Worm (Caenorhabditis elegans): Measurements from ENCODE around the gene atg-16.1.

The atg-16.1 gene

DNA sequence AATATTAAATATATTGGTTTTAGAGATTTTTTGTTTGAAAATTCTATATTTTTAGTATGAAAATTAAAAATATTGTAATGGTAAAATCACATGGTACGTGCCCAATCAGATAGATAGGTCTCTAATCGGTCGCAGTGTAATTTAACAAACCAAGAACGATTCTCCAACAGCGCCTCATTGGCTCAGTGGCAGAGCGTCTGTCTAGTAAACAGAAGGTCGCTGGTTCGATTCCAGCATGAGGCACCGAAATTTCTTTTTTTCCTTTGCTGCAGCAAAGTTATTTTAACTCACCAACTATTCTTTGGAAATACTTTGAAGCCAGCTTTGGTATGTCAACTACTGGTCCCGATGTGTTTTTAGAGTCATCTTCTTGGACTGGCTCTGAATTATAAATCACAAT, 17.4 kb downstream of the atg-16.1 start (continued):
- TF ChIP-seq sptf-2 (GFP tag; optimal IDR thresholded peaks at IDR 0.05) (no peak), F57C9.4 (tag; optimal IDR thresholded peaks at IDR 0.05) (no peak), ekl-4 (GFP tag; IDR thresholded peaks at IDR 0.05) (0 out of 2 replicates have a peak, but pooled peaks have one; percentile 58), lir-1 (GFP tag; conservative IDR thresholded peaks at IDR 0.05) (0 out of 2 replicates have a peak, but pooled peaks have one; percentile 19), ceh-100 (GFP tag; IDR thresholded peaks at IDR 0.05) (no peak), ztf-22 (GFP tag; optimal IDR thresholded peaks at IDR 0.05) (no peak), fkh-3 (tag; optimal IDR thresholded peaks at IDR 0.05) (no peak), akir-1 (GFP tag; optimal IDR thresholded peaks at IDR 0.05) (no peak), ccch-3 (GFP tag; optimal IDR thresholded peaks at IDR 0.05) (no peak), Y67H2A.10 (GFP tag; conservative IDR thresholded peaks at IDR 0.05) (no peak), madf-10 (tag; optimal IDR thresholded peaks at IDR 0.05) (peak; percentile 60), Y53G8AR.9 (GFP tag; conservative IDR thresholded peaks at IDR 0.05) (no peak), pbrm-1 (GFP tag; IDR thresholded peaks at IDR 0.05) (peak; percentile 81), ztf-6 (GFP tag; IDR thresholded peaks at IDR 0.05) (no peak), hmg-1.2 (GFP tag; IDR thresholded peaks at IDR 0.05) (peak; percentile 77), hrde-1 (tag; optimal IDR thresholded peaks at IDR 0.05; ENCODE audit: borderline replicate concordance) (no peak), ztf-26 (tag; optimal IDR thresholded peaks at IDR 0.05) (peak; percentile 34), lin-40 (tag; optimal IDR thresholded peaks at IDR 0.05) (no peak), bed-2 (GFP tag; IDR thresholded peaks at IDR 0.05) (no peak), K11D2.4 (GFP tag; IDR thresholded peaks at IDR 0.05) (no peak), D2030.7 (GFP tag; IDR thresholded peaks at IDR 0.05) (peak; percentile 77), K12H6.12 (tag; optimal IDR thresholded peaks at IDR 0.05) (no peak), T07F8.4 (tag; optimal IDR thresholded peaks at IDR 0.05) (peak; percentile 30), ceh-79 (tag; optimal IDR thresholded peaks at IDR 0.05) (peak; percentile 25), Y95B8A.8 (GFP tag; IDR thresholded peaks at IDR 0.05) (0 out of 2 replicates have a peak, but pooled peaks have one; percentile 19), F37B4.10 (GFP tag; IDR thresholded peaks at IDR 0.05) (no peak), ceh-27 (GFP tag; optimal IDR thresholded peaks at IDR 0.05) (peak; percentile 35), madf-8 (GFP tag; conservative IDR thresholded peaks at IDR 0.05) (no peak), egl-44 (GFP tag; IDR thresholded peaks at IDR 0.05) (0 out of 2 replicates have a peak, but pooled peaks have one; percentile 34), let-607 (tag; optimal IDR thresholded peaks at IDR 0.05) (no peak), ztf-28 (GFP tag; IDR thresholded peaks at IDR 0.05) (no peak; the same call in 1 of the 2 replicates), lsl-1 (GFP tag; optimal IDR thresholded peaks at IDR 0.05) (no peak), nfya-1 (tag; optimal IDR thresholded peaks at IDR 0.05; ENCODE audit: borderline replicate concordance, insufficient read depth) (no peak), madf-6 (GFP tag; IDR thresholded peaks at IDR 0.05) (no peak), lag-1 (GFP tag; IDR thresholded peaks at IDR 0.05) (no peak), dpl-1 (GFP tag; optimal IDR thresholded peaks at IDR 0.05) (no peak), ztf-3 (GFP tag; optimal IDR thresholded peaks at IDR 0.05) (no peak), unc-62 (GFP tag; optimal IDR thresholded peaks at IDR 0.05) (no peak), chd-7 (tag; optimal IDR thresholded peaks at IDR 0.05) (peak; percentile 27), hmg-20 (GFP tag; IDR thresholded peaks at IDR 0.05) (peak; percentile 61; the same call in 1 of the 2 replicates)

DNA sequence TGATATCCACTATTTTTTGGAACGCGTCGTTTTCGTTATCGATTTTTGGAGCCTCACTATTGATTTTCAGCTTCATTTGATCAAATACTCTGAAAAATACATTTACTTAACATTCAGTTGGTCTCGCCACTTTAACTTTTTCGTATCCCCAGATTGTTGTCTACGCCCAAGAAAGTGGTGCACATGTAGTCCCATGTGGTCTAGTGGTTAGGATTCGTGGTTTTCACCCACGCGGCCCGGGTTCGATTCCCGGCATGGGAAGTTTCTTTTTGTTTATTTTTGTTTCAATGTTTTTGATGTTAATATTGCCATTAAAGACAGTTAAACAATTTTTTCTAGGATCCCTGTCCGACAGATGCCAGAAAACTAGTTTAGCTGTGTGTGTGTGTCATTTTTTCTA, 18.2 kb downstream of the atg-16.1 start:
- TF ChIP-seq mcd-1 (GFP tag; IDR thresholded peaks at IDR 0.05) (peak; percentile 48), let-607 (tag; optimal IDR thresholded peaks at IDR 0.05) (peak in 1 of 2 experiments; percentile 17), die-1 (tag; optimal IDR thresholded peaks at IDR 0.05) (peak; percentile 93), dpl-1 (GFP tag; optimal IDR thresholded peaks at IDR 0.05) (no peak), chd-7 (tag; optimal IDR thresholded peaks at IDR 0.05) (peak; percentile 35), unc-130 (GFP tag; optimal IDR thresholded peaks at IDR 0.05) (no peak), B0261.1 (tag; optimal IDR thresholded peaks at IDR 0.05) (peak; percentile 92), dpff-1 (tag; optimal IDR thresholded peaks at IDR 0.05) (no peak), C17E4.6 (GFP tag; IDR thresholded peaks at IDR 0.05) (no peak), Y53G8AR.9 (GFP tag; conservative IDR thresholded peaks at IDR 0.05) (no peak), atf-7 (tag; optimal IDR thresholded peaks at IDR 0.05) (no peak), hmg-1.2 (GFP tag; IDR thresholded peaks at IDR 0.05) (peak; percentile 82), F52B5.7 (tag; optimal IDR thresholded peaks at IDR 0.05) (peak; percentile 61), B0035.1 (tag; optimal IDR thresholded peaks at IDR 0.05) (no peak)

Measured in whole organism, young adult.